Worm (Caenorhabditis elegans) whole organism, midembryonic: ENCODE measurements around the gene fbxc-47.

Experiments used
- T22C8.4 ChIP-seq: fragments of 200-800 bp; sonication (Bioruptor generic); IDR thresholded peaks from 2 replicates; pipeline ENCODE4 v1.3.6; 2022; ENCODE audit warnings: missing genetic modification characterization, missing compliant biosample characterization
- cog-1 ChIP-seq: sonication (generic microtip); optimal IDR thresholded peaks from 2 replicates; lab custom pipeline; 2016; ENCODE audit warnings: missing genetic modification characterization, missing compliant biosample characterization
- flt-1 ChIP-seq: fragments of 200-800 bp; sonication (Bioruptor generic); IDR thresholded peaks from 2 replicates; pipeline ENCODE4 v1.3.6; 2022; ENCODE audit warnings: missing genetic modification characterization, missing compliant biosample characterization
- klf-2 ChIP-seq: fragments of 200-800 bp; sonication (Bioruptor generic); conservative IDR thresholded peaks from 2 replicates; pipeline ENCODE4 v1.3.6; 2022; ENCODE audit warnings: missing genetic modification reagents, missing genetic modification characterization, missing compliant biosample characterization
- med-1 ChIP-seq: sonication (generic microtip); optimal IDR thresholded peaks from 2 replicates; lab custom pipeline; 2017; ENCODE audit warnings: missing genetic modification characterization, mild to moderate bottlenecking, missing compliant biosample characterization, antibody characterized with exemption, missing genetic modification reagents; ENCODE audit not compliant: insufficient read depth
- ref-1 ChIP-seq: fragments of 200-800 bp; sonication (Bioruptor generic); conservative IDR thresholded peaks from 2 replicates; pipeline ENCODE4 v1.3.6; 2022; ENCODE audit warnings: missing genetic modification reagents, missing genetic modification characterization, missing compliant biosample characterization
- tab-1 ChIP-seq: fragments of 200-800 bp; sonication (Bioruptor generic); IDR thresholded peaks from 2 replicates; pipeline ENCODE4 v1.3.6; 2022; ENCODE audit warnings: missing genetic modification characterization, missing compliant biosample characterization
- ztf-23 ChIP-seq: fragments of 200-800 bp; sonication (Bioruptor generic); IDR thresholded peaks from 2 replicates; pipeline ENCODE4 v1.3.6; 2022; ENCODE audit warnings: missing genetic modification reagents, missing genetic modification characterization, missing compliant biosample characterization
- ztf-29 ChIP-seq: fragments of 200-800 bp; sonication (Bioruptor generic); IDR thresholded peaks from 2 replicates; pipeline ENCODE4 v1.3.6; 2022; ENCODE audit warnings: missing genetic modification reagents, missing genetic modification characterization, missing compliant biosample characterization

The fbxc-47 gene

ce11 chrIV:3853557-3853956, 48.2 kb downstream of the fbxc-47 start:
- TF ChIP-seq T22C8.4 (GFP tag; lab: Robert Waterston, UW) (no peak), ref-1 (no peak), ztf-29 (GFP tag; lab: Robert Waterston, UW) (no peak), cog-1 (tag; lab: Kevin White, UChicago) (no peak)

- TF ChIP-seq ztf-23 (GFP tag; lab: Robert Waterston, UW) (0 out of 2 replicates have a peak, but pooled peaks have one; percentile 28), ref-1 (no peak)
Measured at ce11 chrIV:3854606-3855005, 49.3 kb downstream of the fbxc-47 start.

ce11 chrIV:3855543-3855942, 50.2 kb downstream of the fbxc-47 start, which contains the start of gene zag-1:
Gene zag-1, plus strand, starts transcription at chrIV:3855843.
- no peak for TF ChIP-seq tab-1
- 0 out of 2 replicates have a peak, but pooled peaks have one; percentile 14 for TF ChIP-seq flt-1 (GFP tag; lab: Robert Waterston, UW)

- TF ChIP-seq med-1 (GFP tag; lab: Kevin White, UChicago) (no peak), ref-1 (no peak), T22C8.4 (GFP tag; lab: Robert Waterston, UW) (no peak), klf-2 (GFP tag; lab: Robert Waterston, UW) (no peak), ztf-23 (GFP tag; lab: Robert Waterston, UW) (no peak), flt-1 (GFP tag; lab: Robert Waterston, UW) (no peak), tab-1 (no peak), ztf-29 (GFP tag; lab: Robert Waterston, UW) (no peak), cog-1 (tag; lab: Kevin White, UChicago) (no peak)
Measured at ce11 chrIV:3856190-3856589, 50.9 kb downstream of the fbxc-47 start.
